Fruit fly (Drosophila melanogaster): ENCODE data around the gene Ccp84Ad.

Gene Ccp84Ad

dm6 chr3R:6667245-6667644, 25.3 kb upstream of the Ccp84Ad start:
- TF ChIP-seq Vsx2 (GFP tag; optimal IDR thresholded peaks at IDR 0.05; ENCODE audit: partially characterized antibody) (no peak), Hnf4 (GFP tag; optimal IDR thresholded peaks at IDR 0.05) (no peak), pan (optimal IDR thresholded peaks at IDR 0.05) (no peak), tai (GFP tag; optimal IDR thresholded peaks at IDR 0.05) (no peak), GATAd (GFP tag; optimal IDR thresholded peaks at IDR 0.05) (no peak), foxo (GFP tag; optimal IDR thresholded peaks at IDR 0.05) (no peak), ey (GFP tag; optimal IDR thresholded peaks at IDR 0.05) (no peak), N (GFP tag; optimal IDR thresholded peaks at IDR 0.05) (no peak), usp (GFP tag; optimal IDR thresholded peaks at IDR 0.05) (no peak), br (GFP tag; optimal IDR thresholded peaks at IDR 0.05) (no peak), jim (GFP tag; optimal IDR thresholded peaks at IDR 0.05) (no peak), Sp1 (GFP tag; optimal IDR thresholded peaks at IDR 0.05) (no peak), Mio (GFP tag; optimal IDR thresholded peaks at IDR 0.05) (no peak), brk (GFP tag; optimal IDR thresholded peaks at IDR 0.05) (no peak), Hr78 (GFP tag; optimal IDR thresholded peaks at IDR 0.05) (no peak), dl (GFP tag; optimal IDR thresholded peaks at IDR 0.05; ENCODE audit: insufficient read depth in 1 of 2, partially characterized antibody in 2 of 2) (no peak), Hr83 (GFP tag; optimal IDR thresholded peaks at IDR 0.05; ENCODE audit: poor library complexity, severe bottlenecking) (no peak)

dm6 chr3R:6668234-6668633, 24.3 kb upstream of the Ccp84Ad start:
- no peak for TF ChIP-seq psq (GFP tag; optimal IDR thresholded peaks at IDR 0.05)
- no peak for TF ChIP-seq Dif (GFP tag; optimal IDR thresholded peaks at IDR 0.05; ENCODE audit: partially characterized antibody)
- no peak for TF ChIP-seq dl (GFP tag; optimal IDR thresholded peaks at IDR 0.05; ENCODE audit: insufficient read depth in 1 of 2, partially characterized antibody in 2 of 2)
- TF ChIP-seq sv (GFP tag; optimal IDR thresholded peaks at IDR 0.05) = no peak
- no peak for TF ChIP-seq CG9705 (GFP tag; optimal IDR thresholded peaks at IDR 0.05)
- TF ChIP-seq woc (GFP tag; optimal IDR thresholded peaks at IDR 0.05) = no peak
- no peak for TF ChIP-seq Vsx2 (GFP tag; optimal IDR thresholded peaks at IDR 0.05; ENCODE audit: partially characterized antibody)
- TF ChIP-seq Dfd (GFP tag; optimal IDR thresholded peaks at IDR 0.05) = no peak
- TF ChIP-seq h (GFP tag; optimal IDR thresholded peaks at IDR 0.05) = no peak
- TF ChIP-seq foxo (GFP tag; optimal IDR thresholded peaks at IDR 0.05) = no peak
- TF ChIP-seq OdsH (GFP tag; optimal IDR thresholded peaks at IDR 0.05) = no peak
- no peak for TF ChIP-seq N (GFP tag; optimal IDR thresholded peaks at IDR 0.05)
- TF ChIP-seq sage (GFP tag; optimal IDR thresholded peaks at IDR 0.05) = no peak
- TF ChIP-seq dmrt93B (GFP tag; optimal IDR thresholded peaks at IDR 0.05) = no peak
- no peak for TF ChIP-seq Hnf4 (GFP tag; optimal IDR thresholded peaks at IDR 0.05)
- TF ChIP-seq Rel (GFP tag; optimal IDR thresholded peaks at IDR 0.05) = no peak
- TF ChIP-seq Rel (tag; optimal IDR thresholded peaks at IDR 0.05) = no peak
- no peak for TF ChIP-seq HLH106 (tag; optimal IDR thresholded peaks at IDR 0.05)
- TF ChIP-seq Hr78 (GFP tag; optimal IDR thresholded peaks at IDR 0.05) = no peak
- TF ChIP-seq Abd-B (GFP tag; optimal IDR thresholded peaks at IDR 0.05) = no peak

dm6 chr3R:6672303-6673007, 20.1 kb upstream of the Ccp84Ad start:
- TF ChIP-seq Mio (GFP tag; optimal IDR thresholded peaks at IDR 0.05) = no peak
- no peak for TF ChIP-seq Rel (GFP tag; optimal IDR thresholded peaks at IDR 0.05)
- no peak for TF ChIP-seq Rel (tag; optimal IDR thresholded peaks at IDR 0.05)
- no peak for TF ChIP-seq jim (GFP tag; optimal IDR thresholded peaks at IDR 0.05)
- no peak for TF ChIP-seq psq (GFP tag; optimal IDR thresholded peaks at IDR 0.05)
- TF ChIP-seq Vsx2 (GFP tag; optimal IDR thresholded peaks at IDR 0.05; ENCODE audit: partially characterized antibody) = no peak
- no peak for TF ChIP-seq Sp1 (GFP tag; optimal IDR thresholded peaks at IDR 0.05)
- no peak for TF ChIP-seq sv (GFP tag; optimal IDR thresholded peaks at IDR 0.05)
- no peak for TF ChIP-seq Hnf4 (GFP tag; optimal IDR thresholded peaks at IDR 0.05)
- no peak for TF ChIP-seq Jra (GFP tag; optimal IDR thresholded peaks at IDR 0.05)
- no peak for TF ChIP-seq fru (GFP tag; optimal IDR thresholded peaks at IDR 0.05)

- TF ChIP-seq Dif (GFP tag; optimal IDR thresholded peaks at IDR 0.05; ENCODE audit: partially characterized antibody) = no peak
- TF ChIP-seq fru (GFP tag; optimal IDR thresholded peaks at IDR 0.05) = peak; percentile 32
- TF ChIP-seq h (GFP tag; optimal IDR thresholded peaks at IDR 0.05) = peak; percentile 48
- TF ChIP-seq dsf (GFP tag; optimal IDR thresholded peaks at IDR 0.05; ENCODE audit: borderline replicate concordance) = no peak
- TF ChIP-seq pan (optimal IDR thresholded peaks at IDR 0.05) = no peak
- TF ChIP-seq Hr83 (GFP tag; optimal IDR thresholded peaks at IDR 0.05; ENCODE audit: poor library complexity, severe bottlenecking) = no peak
- TF ChIP-seq ey (GFP tag; optimal IDR thresholded peaks at IDR 0.05) = peak; percentile 29
- no peak for TF ChIP-seq Sp1 (GFP tag; optimal IDR thresholded peaks at IDR 0.05)
- peak; percentile 42 for TF ChIP-seq HLH106 (tag; optimal IDR thresholded peaks at IDR 0.05)
Measured at dm6 chr3R:6674548-6674947, 18.0 kb upstream of the Ccp84Ad start.
